Worm (Caenorhabditis elegans) whole organism, L4/young adult: Measurements from ENCODE around the gene F55G7.5.

Experiments
- W03F9.2 ChIP-seq: fragments of 150-350 bp; optimal IDR thresholded peaks from 2 replicates; lab custom pipeline; 2014; ENCODE audit warnings: missing biosample characterization, missing genetic modification characterization
- dao-5 ChIP-seq: sonication (generic microtip); optimal IDR thresholded peaks from 2 replicates; lab custom pipeline; 2016; ENCODE audit warnings: missing genotype, missing genetic modification characterization, moderate library complexity, missing compliant biosample characterization
- him-1 ChIP-seq: sonication (generic microtip); optimal IDR thresholded peaks from 2 replicates; lab custom pipeline; 2016; ENCODE audit warnings: missing genotype, missing genetic modification reagents, missing genetic modification characterization, missing compliant biosample characterization

ce11 chrX:11946788-11947463 lies 8.2 kb upstream of the F55G7.5 start, which contains the start of gene nfya-1:
- TF ChIP-seq dao-5 (no peak), him-1 (tag; lab: Kevin White, UChicago) (no peak), W03F9.2 (tag; lab: Kevin White, UChicago) (no peak)
